Worm (Caenorhabditis elegans) whole organism, L4 larva: ENCODE data around the gene srw-42.
A peak's percentile ranks its signal among the peaks of the same experiment; 100 is the strongest.

ENCODE experiments used
- D1046.2 ChIP-seq: fragments of 200-800 bp; sonication (Bioruptor generic); IDR thresholded peaks from 2 replicates; pipeline ENCODE4 v1.3.6; 2022; ENCODE audit warnings: missing genetic modification characterization, missing compliant biosample characterization
- F49E8.2 ChIP-seq: sonication (generic microtip); optimal IDR thresholded peaks from 2 replicates; lab custom pipeline; 2016; ENCODE audit warnings: missing compliant biosample characterization, mild to moderate bottlenecking, missing genetic modification characterization, borderline replicate concordance
- T26A8.4 ChIP-seq: fragments of 200-800 bp; sonication (Bioruptor generic); IDR thresholded peaks from 2 replicates; pipeline ENCODE4 v1.3.6; 2022; ENCODE audit warnings: missing genetic modification characterization, missing compliant biosample characterization
- Y105C5A.15 ChIP-seq: fragments of 200-800 bp; sonication (Bioruptor generic); IDR thresholded peaks from 2 replicates; pipeline ENCODE4 v1.3.6; 2022; ENCODE audit warnings: missing genetic modification characterization, missing compliant biosample characterization
- Y5F2A.4 ChIP-seq: fragments of 200-800 bp; sonication (Bioruptor generic); optimal IDR thresholded peaks from 2 replicates; lab custom pipeline; 2018; ENCODE audit warnings: mild to moderate bottlenecking, missing genetic modification characterization, missing compliant biosample characterization
- Y75B8A.6 ChIP-seq: fragments of 200-800 bp; sonication (Bioruptor generic); IDR thresholded peaks from 2 replicates; pipeline ENCODE4 v1.3.6; 2022; ENCODE audit warnings: missing genetic modification reagents, missing genetic modification characterization, missing compliant biosample characterization
- ZK337.2 ChIP-seq: fragments of 200-800 bp; sonication (Bioruptor generic); IDR thresholded peaks from 2 replicates; pipeline ENCODE4 v1.3.6; 2022; ENCODE audit warnings: missing genetic modification reagents, missing genetic modification characterization, missing compliant biosample characterization
- aha-1 ChIP-seq: fragments of 150-350 bp; peaks from one replicate; lab custom pipeline; 2014; ENCODE audit warnings: missing biosample characterization, missing genetic modification characterization
- ceh-44 ChIP-seq: fragments of 200-800 bp; sonication (Bioruptor generic); IDR thresholded peaks from 2 replicates; pipeline ENCODE4 v1.3.6; 2022; ENCODE audit warnings: missing genetic modification reagents, missing genetic modification characterization, missing compliant biosample characterization
- ceh-62 ChIP-seq: sonication (generic microtip); optimal IDR thresholded peaks from 2 replicates; lab custom pipeline; 2017; ENCODE audit warnings: missing biosample characterization, missing genetic modification characterization
- ceh-82 ChIP-seq: sonication (generic microtip); optimal IDR thresholded peaks from 2 replicates; lab custom pipeline; 2017; ENCODE audit warnings: missing biosample characterization, missing genetic modification characterization
- cey-2 ChIP-seq: sonication (generic microtip); optimal IDR thresholded peaks from 3 replicates; lab custom pipeline; 2017; ENCODE audit warnings: missing genetic modification characterization, mild to moderate bottlenecking, missing compliant biosample characterization, antibody characterized with exemption, borderline replicate concordance; ENCODE audit not compliant: insufficient read depth
- daf-16 ChIP-seq, 3 experiments: sonication (generic microtip); optimal IDR thresholded peaks; 2 replicates each; lab custom pipeline; 2016 to 2017; ENCODE audit warnings: missing genetic modification characterization in 3 of 3, missing genetic modification reagents in 3 of 3, mild to moderate bottlenecking in 2 of 3, missing compliant biosample characterization in 2 of 3, missing biosample characterization in 1 of 3, moderate library complexity in 1 of 3
- daf-19 ChIP-seq: fragments of 200-800 bp; sonication (Bioruptor generic); conservative IDR thresholded peaks from 2 replicates; pipeline ENCODE4 v1.3.6; 2022; ENCODE audit warnings: missing genetic modification characterization, missing compliant biosample characterization
- dmd-8 ChIP-seq: fragments of 200-800 bp; sonication (Bioruptor generic); IDR thresholded peaks from 2 replicates; pipeline ENCODE4 v1.3.6; 2022; ENCODE audit warnings: missing genetic modification characterization, missing compliant biosample characterization
- duxl-1 ChIP-seq: sonication (generic microtip); optimal IDR thresholded peaks from 2 replicates; lab custom pipeline; 2016; ENCODE audit warnings: mild to moderate bottlenecking, missing genetic modification characterization, moderate library complexity, missing compliant biosample characterization; ENCODE audit not compliant: poor library complexity
- egl-43 ChIP-seq: fragments of 200-800 bp; sonication (Bioruptor generic); IDR thresholded peaks from 2 replicates; pipeline ENCODE4 v1.3.6; 2022; ENCODE audit warnings: missing genetic modification reagents, missing genetic modification characterization, missing compliant biosample characterization
- fkh-10 ChIP-seq: fragments of 150-350 bp; optimal IDR thresholded peaks from 2 replicates; lab custom pipeline; 2014; ENCODE audit warnings: missing biosample characterization, missing genetic modification reagents, missing genetic modification characterization
- gei-8 ChIP-seq: fragments of 200-800 bp; sonication (Bioruptor generic); optimal IDR thresholded peaks from 2 replicates; lab custom pipeline; 2018; ENCODE audit warnings: mild to moderate bottlenecking, missing genetic modification characterization, missing compliant biosample characterization
- hif-1 ChIP-seq, 2 experiments: sonication (generic microtip); optimal IDR thresholded peaks; 2 replicates each; lab custom pipeline; 2016 to 2017; ENCODE audit warnings: missing compliant biosample characterization in 2 of 2, missing genetic modification characterization in 2 of 2, missing genetic modification reagents in 2 of 2, missing genotype in 2 of 2, mild to moderate bottlenecking in 1 of 2
- jun-1 ChIP-seq: fragments of 150-350 bp; optimal IDR thresholded peaks from 2 replicates; lab custom pipeline; 2014; ENCODE audit warnings: missing biosample characterization, missing genetic modification reagents, missing genetic modification characterization
- lim-7 ChIP-seq: fragments of 200-800 bp; sonication (Bioruptor generic); IDR thresholded peaks from 2 replicates; pipeline ENCODE4 v1.3.6; 2022; ENCODE audit warnings: missing genetic modification characterization, missing compliant biosample characterization
- lin-29 ChIP-seq: fragments of 200-800 bp; sonication (Bioruptor generic); IDR thresholded peaks from 2 replicates; pipeline ENCODE4 v1.3.6; 2022; ENCODE audit warnings: missing genetic modification reagents, missing genetic modification characterization, missing compliant biosample characterization
- lin-39 ChIP-seq: fragments of 150-350 bp; optimal IDR thresholded peaks from 2 replicates; lab custom pipeline; 2014; ENCODE audit warnings: missing biosample characterization, missing genetic modification reagents, missing genetic modification characterization
- mes-2 ChIP-seq: sonication (generic microtip); optimal IDR thresholded peaks from 2 replicates; lab custom pipeline; 2016; ENCODE audit warnings: missing genotype, mild to moderate bottlenecking, missing genetic modification characterization, missing compliant biosample characterization; ENCODE audit not compliant: poor library complexity, severe bottlenecking
- nhr-10 ChIP-seq: fragments of 150-350 bp; optimal IDR thresholded peaks from 2 replicates; lab custom pipeline; 2014; ENCODE audit warnings: missing biosample characterization, missing genetic modification characterization
- nhr-11 ChIP-seq: fragments of 150-350 bp; optimal IDR thresholded peaks from 2 replicates; lab custom pipeline; 2014; ENCODE audit warnings: missing biosample characterization, missing genetic modification characterization
- nhr-28 ChIP-seq: fragments of 150-350 bp; optimal IDR thresholded peaks from 2 replicates; lab custom pipeline; 2014; ENCODE audit warnings: missing biosample characterization, missing genetic modification characterization
- nhr-41 ChIP-seq: fragments of 200-800 bp; sonication (Bioruptor generic); IDR thresholded peaks from 2 replicates; pipeline ENCODE4 v1.3.6; 2022; ENCODE audit warnings: missing genetic modification reagents, missing genetic modification characterization, missing compliant biosample characterization
- nhr-42 ChIP-seq: fragments of 200-800 bp; sonication (Bioruptor generic); IDR thresholded peaks from 2 replicates; pipeline ENCODE4 v1.3.6; 2022; ENCODE audit warnings: missing genetic modification characterization, missing compliant biosample characterization
- nhr-76 ChIP-seq: fragments of 150-350 bp; optimal IDR thresholded peaks from 2 replicates; lab custom pipeline; 2014; ENCODE audit warnings: missing biosample characterization, missing genetic modification characterization
- php-3 ChIP-seq: fragments of 200-800 bp; sonication (Bioruptor generic); IDR thresholded peaks from 2 replicates; pipeline ENCODE4 v1.3.6; 2022; ENCODE audit warnings: missing genetic modification reagents, missing genetic modification characterization, missing compliant biosample characterization
- sdz-12 ChIP-seq: fragments of 200-800 bp; sonication (Bioruptor generic); optimal IDR thresholded peaks from 2 replicates; lab custom pipeline; 2018; ENCODE audit warnings: mild to moderate bottlenecking, missing genetic modification characterization, missing compliant biosample characterization
- snpc-1.2 ChIP-seq: fragments of 200-800 bp; sonication (Bioruptor generic); IDR thresholded peaks from 2 replicates; pipeline ENCODE4 v1.3.6; 2022; ENCODE audit warnings: missing genetic modification reagents, missing genetic modification characterization, missing compliant biosample characterization
- spr-3 ChIP-seq: fragments of 200-800 bp; sonication (Bioruptor generic); optimal IDR thresholded peaks from 2 replicates; lab custom pipeline; 2018; ENCODE audit warnings: mild to moderate bottlenecking, missing genetic modification characterization, missing compliant biosample characterization
- unc-62 ChIP-seq, 3 experiments: fragments of 150-350 bp in 1 of 3; sonication (generic microtip); optimal IDR thresholded peaks in 2 of 3; peaks in 1 of 3; 1 replicate in 1 of 3; 2 replicates in 2 of 3; lab custom pipeline; 2014 to 2017; ENCODE audit warnings: missing biosample characterization in 3 of 3, missing genetic modification characterization in 3 of 3, missing genetic modification reagents in 3 of 3, missing genotype in 1 of 3
- zag-1 ChIP-seq: fragments of 150-350 bp; optimal IDR thresholded peaks from 2 replicates; lab custom pipeline; 2014; ENCODE audit warnings: missing biosample characterization, missing genetic modification characterization
- ztf-7 ChIP-seq: fragments of 150-350 bp; optimal IDR thresholded peaks from 2 replicates; lab custom pipeline; 2014; ENCODE audit warnings: missing biosample characterization, missing genetic modification characterization

srw-42 gene

DNA sequence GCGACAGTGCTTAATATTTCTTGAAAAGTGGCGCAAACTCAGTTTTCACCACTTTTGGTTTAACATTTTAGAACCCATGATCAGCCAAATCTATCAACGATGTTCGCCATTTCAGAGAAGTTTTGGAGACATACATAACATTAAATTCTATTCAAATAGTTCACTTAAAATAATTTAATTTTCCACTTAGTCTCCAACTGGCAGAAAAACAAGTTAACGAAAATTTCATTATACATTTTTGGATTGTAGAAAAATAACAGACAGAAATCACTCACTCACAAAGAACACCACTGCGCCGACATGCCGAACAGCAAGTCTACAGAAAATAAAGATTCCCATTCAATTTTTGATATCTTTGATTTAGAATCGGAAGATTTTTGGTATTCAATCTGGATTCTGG, 13.7 kb downstream of the srw-42 start, which contains the start of gene srw-44:
Gene srw-44, plus strand, starts transcription at position 301 of the 400 bp plus-strand sequence.
- TF ChIP-seq unc-62 (GFP tag; optimal IDR thresholded peaks at IDR 0.05 in 1 of 2; lab: Kevin White, UChicago) (peak in 1 of 2 experiments; percentile 58), unc-62 (tag; optimal IDR thresholded peaks at IDR 0.05; lab: Kevin White, UChicago) (no peak), ceh-62 (tag; lab: Kevin White, UChicago) (no peak)
- TF ChIP-seq, all 104 proteins: peak for 1

DNA sequence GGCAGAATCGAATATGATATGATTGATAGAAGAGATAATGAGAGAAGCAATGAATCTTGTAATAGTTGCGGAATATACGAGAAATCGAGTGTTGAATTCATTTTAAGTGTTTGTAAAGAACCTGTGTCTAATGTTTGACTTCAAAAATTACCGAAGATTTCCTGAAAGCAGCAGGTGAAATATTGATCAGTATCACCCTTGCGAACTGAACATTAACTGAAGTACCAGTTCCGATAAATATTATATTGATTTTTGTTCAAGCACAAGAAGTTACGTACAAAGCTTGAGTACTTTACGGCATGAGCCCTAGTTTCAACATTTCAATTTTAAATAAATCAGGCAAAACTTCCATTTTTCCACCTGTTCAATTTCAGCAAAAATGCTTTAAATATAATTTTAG, 14.4 kb downstream of the srw-42 start, which contains the start of gene srz-103:
Gene srz-103, minus strand, starts transcription at position 101 of the 400 bp plus-strand sequence.
- TF ChIP-seq F49E8.2 (no peak), nhr-76 (tag; lab: Kevin White, UChicago) (no peak), hif-1 (tag; optimal IDR thresholded peaks at IDR 0.05; lab: Kevin White, UChicago) (no peak), nhr-10 (tag; lab: Kevin White, UChicago) (no peak), snpc-1.2 (no peak), lin-29 (GFP tag; lab: Robert Waterston, UW) (no peak), mes-2 (tag; lab: Kevin White, UChicago) (no peak)

DNA sequence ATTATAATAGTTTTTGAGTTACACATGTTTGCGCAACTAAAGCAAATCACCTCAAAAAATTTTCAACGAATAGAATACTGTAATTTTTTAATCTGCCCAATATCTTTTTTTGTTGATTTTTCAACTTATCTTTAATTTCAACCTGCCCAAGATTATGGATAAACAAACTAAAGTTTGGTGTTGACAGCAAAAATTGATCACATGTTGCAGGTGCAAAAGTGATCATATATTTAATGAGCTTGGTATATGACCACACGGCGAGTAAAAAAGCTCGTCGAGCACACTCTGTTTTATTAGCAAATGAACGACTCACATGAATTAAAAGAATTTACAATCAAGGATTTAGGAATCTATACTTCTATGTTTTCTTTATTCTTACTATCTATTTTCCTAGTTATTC, 18.1 kb downstream of the srw-42 start, which contains the start of gene srz-1:
Gene srz-1, plus strand, starts transcription at position 301 of the 400 bp plus-strand sequence.
- TF ChIP-seq nhr-10 (tag; lab: Kevin White, UChicago) (no peak), ceh-82 (tag; lab: Kevin White, UChicago) (no peak), D1046.2 (no peak), Y75B8A.6 (GFP tag; lab: Robert Waterston, UW) (no peak), daf-19 (GFP tag; lab: Robert Waterston, UW) (no peak), Y105C5A.15 (GFP tag; lab: Robert Waterston, UW) (no peak), aha-1 (no peak), fkh-10 (GFP tag; lab: Kevin White, UChicago) (no peak), cey-2 (tag; lab: Kevin White, UChicago) (no peak), nhr-41 (GFP tag; lab: Robert Waterston, UW) (no peak), nhr-42 (no peak), ceh-44 (GFP tag; lab: Robert Waterston, UW) (no peak), nhr-11 (tag; lab: Kevin White, UChicago) (no peak), spr-3 (GFP tag; lab: Kevin White, UChicago) (no peak), daf-16 (GFP tag; optimal IDR thresholded peaks at IDR 0.05; lab: Kevin White, UChicago) (no peak), daf-16 (tag; optimal IDR thresholded peaks at IDR 0.05; lab: Kevin White, UChicago) (no peak), php-3 (GFP tag; lab: Robert Waterston, UW) (no peak), jun-1 (tag; lab: Kevin White, UChicago) (no peak), zag-1 (no peak), egl-43 (GFP tag; lab: Robert Waterston, UW) (no peak), T26A8.4 (GFP tag; lab: Robert Waterston, UW) (no peak)

DNA sequence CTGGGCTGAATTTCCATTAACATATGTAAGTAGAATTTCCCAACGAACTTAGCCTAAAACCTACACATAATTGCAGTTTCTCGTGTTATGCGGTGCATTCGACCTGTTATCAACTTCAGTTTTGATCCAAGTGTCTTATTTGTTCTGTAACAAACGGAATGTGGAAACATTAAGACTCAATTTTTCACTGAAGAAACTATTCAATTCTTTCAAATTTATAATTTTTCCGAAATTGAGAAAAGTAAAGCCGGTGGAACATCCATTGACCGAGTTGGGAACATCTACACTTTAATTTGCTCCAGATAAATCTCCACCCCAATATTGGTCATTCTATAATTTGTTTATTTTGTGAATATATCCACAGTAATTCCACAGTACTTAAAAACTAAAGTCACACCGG, 19.2 kb downstream of the srw-42 start:
- TF ChIP-seq Y5F2A.4 (GFP tag; lab: Kevin White, UChicago) (no peak), ZK337.2 (GFP tag; lab: Robert Waterston, UW) (no peak), nhr-28 (tag; lab: Kevin White, UChicago) (no peak), ztf-7 (tag; lab: Kevin White, UChicago) (no peak), duxl-1 (tag; lab: Kevin White, UChicago) (no peak), unc-62 (GFP tag; optimal IDR thresholded peaks at IDR 0.05 in 1 of 2; lab: Kevin White, UChicago) (peak in 1 of 2 experiments; percentile 80), unc-62 (tag; optimal IDR thresholded peaks at IDR 0.05; lab: Kevin White, UChicago) (no peak), sdz-12 (GFP tag; lab: Kevin White, UChicago) (no peak), jun-1 (tag; lab: Kevin White, UChicago) (no peak), gei-8 (GFP tag; lab: Kevin White, UChicago) (no peak), aha-1 (peak; percentile 91), lin-39 (tag; lab: Kevin White, UChicago) (no peak), T26A8.4 (GFP tag; lab: Robert Waterston, UW) (no peak), lim-7 (GFP tag; lab: Robert Waterston, UW) (no peak), dmd-8 (GFP tag; lab: Robert Waterston, UW) (no peak), hif-1 (tag; optimal IDR thresholded peaks at IDR 0.05; lab: Kevin White, UChicago) (no peak)
